Worm (Caenorhabditis elegans) whole organism, mixed stage, embryonic: ENCODE data around the gene cyp-13A7.

Source experiments
- blmp-1 ChIP-seq: fragments of 150-350 bp; optimal IDR thresholded peaks from 2 replicates; lab custom pipeline; 2014; ENCODE audit warnings: missing biosample characterization, missing genetic modification characterization
- ceh-43 ChIP-seq: fragments of 200-800 bp; sonication (Bioruptor generic); optimal IDR thresholded peaks from 2 replicates; lab custom pipeline; 2018; ENCODE audit warnings: mild to moderate bottlenecking, missing genetic modification characterization, moderate library complexity, missing compliant biosample characterization
- ceh-83 ChIP-seq: fragments of 200-800 bp; sonication (Bioruptor generic); optimal IDR thresholded peaks from 2 replicates; lab custom pipeline; 2018; ENCODE audit warnings: mild to moderate bottlenecking, missing genetic modification characterization, missing compliant biosample characterization
- ces-1 ChIP-seq: fragments of 150-350 bp; optimal IDR thresholded peaks from 2 replicates; lab custom pipeline; 2014; ENCODE audit warnings: missing biosample characterization, missing genetic modification reagents, missing genetic modification characterization
- elt-1 ChIP-seq: sonication (generic microtip); optimal IDR thresholded peaks from 2 replicates; lab custom pipeline; 2017; ENCODE audit warnings: missing genetic modification characterization, mild to moderate bottlenecking, missing compliant biosample characterization, antibody characterized with exemption, moderate library complexity, borderline replicate concordance; ENCODE audit not compliant: insufficient read depth
- elt-3 ChIP-seq: fragments of 150-350 bp; optimal IDR thresholded peaks from 2 replicates; lab custom pipeline; 2014; ENCODE audit warnings: missing biosample characterization, missing genetic modification characterization
- flh-1 ChIP-seq: fragments of 200-800 bp; sonication (Bioruptor generic); optimal IDR thresholded peaks from 2 replicates; lab custom pipeline; 2018; ENCODE audit warnings: mild to moderate bottlenecking, missing genetic modification characterization, moderate library complexity, missing compliant biosample characterization
- hlh-1 ChIP-seq: fragments of 150-350 bp; optimal IDR thresholded peaks from 2 replicates; lab custom pipeline; 2014; ENCODE audit warnings: missing biosample characterization, missing genetic modification reagents, missing genetic modification characterization
- lin-13 ChIP-seq: fragments of 150-350 bp; optimal IDR thresholded peaks from 2 replicates; lab custom pipeline; 2014; ENCODE audit warnings: missing biosample characterization, missing genetic modification characterization
- lin-32 ChIP-seq: fragments of 200-800 bp; sonication (Bioruptor generic); optimal IDR thresholded peaks from 2 replicates; lab custom pipeline; 2018; ENCODE audit warnings: mild to moderate bottlenecking, missing genetic modification characterization, missing compliant biosample characterization
- lsy-2 ChIP-seq: fragments of 150-350 bp; optimal IDR thresholded peaks from 2 replicates; lab custom pipeline; 2014; ENCODE audit warnings: missing biosample characterization, missing genetic modification characterization
- mab-5 ChIP-seq: fragments of 150-350 bp; optimal IDR thresholded peaks from 2 replicates; lab custom pipeline; 2014; ENCODE audit warnings: missing biosample characterization, missing genetic modification characterization
- mep-1 ChIP-seq: fragments of 150-350 bp; optimal IDR thresholded peaks from 2 replicates; lab custom pipeline; 2017; ENCODE audit warnings: missing biosample characterization, missing genetic modification reagents, missing genetic modification characterization, inconsistent platforms
- mls-2 ChIP-seq: sonication (generic microtip); optimal IDR thresholded peaks from 2 replicates; lab custom pipeline; 2016; ENCODE audit warnings: mild to moderate bottlenecking, missing genetic modification characterization, moderate library complexity, missing compliant biosample characterization
- nhr-12 ChIP-seq: fragments of 150-350 bp; optimal IDR thresholded peaks from 2 replicates; lab custom pipeline; 2014; ENCODE audit warnings: missing biosample characterization, missing genetic modification characterization
- nhr-76 ChIP-seq: sonication (generic microtip); optimal IDR thresholded peaks from 2 replicates; lab custom pipeline; 2017; ENCODE audit warnings: missing biosample characterization, missing genetic modification characterization
- pha-4 ChIP-seq: fragments of 150-350 bp; optimal IDR thresholded peaks from 2 replicates; lab custom pipeline; 2018; ENCODE audit warnings: missing biosample characterization, missing genetic modification reagents, missing genetic modification characterization
- snpc-4 ChIP-seq: fragments of 150-350 bp; optimal IDR thresholded peaks from 2 replicates; lab custom pipeline; 2014; ENCODE audit warnings: missing biosample characterization, missing genetic modification characterization
- tbx-8 ChIP-seq: fragments of 200-800 bp; sonication (Bioruptor generic); optimal IDR thresholded peaks from 2 replicates; lab custom pipeline; 2018; ENCODE audit warnings: mild to moderate bottlenecking, missing genetic modification characterization, moderate library complexity, missing compliant biosample characterization
- unc-120 ChIP-seq: sonication (generic microtip); optimal IDR thresholded peaks from 2 replicates; lab custom pipeline; 2017; ENCODE audit warnings: missing genetic modification characterization, missing compliant biosample characterization; ENCODE audit not compliant: poor library complexity, severe bottlenecking
- unc-62 ChIP-seq: fragments of 150-350 bp; optimal IDR thresholded peaks from 2 replicates; lab custom pipeline; 2014; ENCODE audit warnings: missing biosample characterization, missing genetic modification reagents, missing genetic modification characterization
- zip-8 ChIP-seq: fragments of 150-350 bp; optimal IDR thresholded peaks from 2 replicates; lab custom pipeline; 2014; ENCODE audit warnings: missing biosample characterization, missing genetic modification characterization

The cyp-13A7 gene

DNA sequence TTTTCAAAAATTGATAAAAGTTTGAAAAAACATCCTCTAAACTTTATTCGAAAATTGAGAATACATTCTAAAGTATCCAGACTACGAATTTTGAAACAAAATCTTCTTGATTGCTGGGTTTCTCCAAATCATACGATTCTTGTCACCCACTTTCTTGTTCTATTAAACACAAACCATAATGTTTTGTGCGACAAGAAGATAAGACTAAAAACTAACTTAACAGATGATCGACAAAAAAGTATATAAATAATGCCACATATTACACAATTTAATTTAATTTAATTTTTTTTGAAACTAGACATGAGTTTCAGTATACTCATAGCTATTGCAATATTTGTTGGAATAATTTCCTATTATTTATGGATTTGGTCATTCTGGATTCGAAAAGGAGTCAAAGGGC is at the start of gene cyp-13A7:
cyp-13A7 (plus strand) TSS at position 301 of the 400 bp plus-strand sequence.
- TF ChIP-seq nhr-12 (tag; lab: Kevin White, UChicago) (no peak), lin-13 (tag; lab: Kevin White, UChicago) (no peak), blmp-1 (tag; lab: Kevin White, UChicago) (no peak), elt-3 (tag; lab: Kevin White, UChicago) (no peak), mep-1 (tag; lab: Kevin White, UChicago) (no peak)
- TF ChIP-seq, all 35 proteins: peak for 0

- no peak for TF ChIP-seq mep-1 (tag; lab: Kevin White, UChicago)
- TF ChIP-seq, all 35 proteins: peak for 0
These were observed 49.7 kb upstream of the cyp-13A7 start, which contains the start of gene ZK1321.1 for ce11 chrII:9753730-9754129. ZK1321.1 (plus strand) TSS chrII:9754030.

- TF ChIP-seq tbx-8 (GFP tag; lab: Kevin White, UChicago) (no peak), ces-1 (GFP tag; lab: Kevin White, UChicago) (peak; percentile 81)
These were observed 48.0 kb upstream of the cyp-13A7 start for ce11 chrII:9755425-9755824.

ce11 chrII:9757651-9758282 is 45.7 kb upstream of the cyp-13A7 start, which contains the start of gene shk-1:
shk-1 (plus strand) TSS chrII:9758232.
- no peak for TF ChIP-seq pha-4 (tag; lab: Kevin White, UChicago)
- TF ChIP-seq zip-8, result no peak
- no peak for TF ChIP-seq lin-32 (GFP tag; lab: Kevin White, UChicago)
- no peak for TF ChIP-seq mab-5 (tag; lab: Kevin White, UChicago)
- TF ChIP-seq mep-1 (tag; lab: Kevin White, UChicago), result no peak
- peak; percentile 86 for TF ChIP-seq hlh-1 (tag; lab: Kevin White, UChicago)
- TF ChIP-seq ces-1 (GFP tag; lab: Kevin White, UChicago), result no peak
- TF ChIP-seq ceh-43 (GFP tag; lab: Kevin White, UChicago), result no peak
- peak; percentile 55 for TF ChIP-seq unc-120 (tag; lab: Kevin White, UChicago)
- TF ChIP-seq elt-1, result no peak
- TF ChIP-seq ceh-83 (GFP tag; lab: Kevin White, UChicago), result no peak

DNA sequence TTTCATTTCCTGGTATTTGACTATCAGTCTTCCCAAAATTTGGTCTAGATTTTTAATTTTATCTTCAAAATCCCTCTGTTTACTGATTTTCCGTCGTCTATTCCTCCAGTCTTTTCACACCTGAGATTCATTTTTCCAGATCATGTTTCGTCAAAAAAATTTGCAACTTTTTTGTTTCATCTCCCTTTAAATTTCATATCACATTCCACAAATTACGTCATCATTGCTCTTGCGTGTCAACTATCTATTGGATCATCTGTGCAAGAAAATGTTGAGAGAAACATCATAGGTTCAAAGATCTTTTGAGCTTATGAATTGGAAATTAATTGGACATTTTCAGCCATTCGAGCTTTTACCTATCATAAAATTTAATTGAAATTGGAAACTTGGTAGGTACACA is 44.0 kb upstream of the cyp-13A7 start:
- TF ChIP-seq unc-120 (tag; lab: Kevin White, UChicago), result no peak
- no peak for TF ChIP-seq mab-5 (tag; lab: Kevin White, UChicago)
- no peak for TF ChIP-seq ceh-43 (GFP tag; lab: Kevin White, UChicago)
- no peak for TF ChIP-seq hlh-1 (tag; lab: Kevin White, UChicago)
- no peak for TF ChIP-seq flh-1 (GFP tag; lab: Kevin White, UChicago)
- peak; percentile 56 for TF ChIP-seq zip-8

DNA sequence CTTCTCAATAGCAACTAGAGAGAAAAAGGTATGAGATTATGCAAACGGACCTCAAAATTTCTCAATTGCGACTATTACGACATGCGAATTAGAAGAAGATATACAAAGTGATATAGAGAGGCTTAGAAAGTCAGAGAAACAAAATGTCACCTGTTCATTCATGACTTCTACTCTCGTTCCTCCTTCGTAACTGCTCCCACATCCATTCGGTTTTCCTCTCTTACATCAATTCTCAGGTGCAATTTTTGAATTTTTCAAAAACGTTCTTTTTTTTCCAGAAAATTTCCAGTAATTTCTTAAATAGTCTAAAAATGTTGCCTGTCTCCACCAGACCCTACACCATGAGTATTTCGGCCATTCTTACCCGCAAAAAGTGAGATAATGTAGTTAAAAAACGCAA is 38.7 kb upstream of the cyp-13A7 start:
- TF ChIP-seq hlh-1 (tag; lab: Kevin White, UChicago) (peak; percentile 69), unc-120 (tag; lab: Kevin White, UChicago) (peak; percentile 38), zip-8 (no peak), elt-3 (tag; lab: Kevin White, UChicago) (no peak), nhr-76 (tag; lab: Kevin White, UChicago) (no peak), lin-32 (GFP tag; lab: Kevin White, UChicago) (no peak)

- TF ChIP-seq lsy-2 (tag; lab: Kevin White, UChicago) (peak; percentile 20), unc-62 (GFP tag; lab: Kevin White, UChicago) (no peak), mls-2 (no peak), lin-32 (GFP tag; lab: Kevin White, UChicago) (no peak), snpc-4 (no peak), pha-4 (tag; lab: Kevin White, UChicago) (peak; percentile 32)
These were observed 33.5 kb upstream of the cyp-13A7 start, which contains the start of gene aqp-10 for ce11 chrII:9769797-9770520. aqp-10 (minus strand) TSS chrII:9769847.
